Worm (Caenorhabditis elegans): ENCODE measurements around the gene Y44A6D.1.

- TF ChIP-seq dmd-4 (tag; optimal IDR thresholded peaks at IDR 0.05; ENCODE audit: borderline replicate concordance) (no peak), rnt-1 (tag; optimal IDR thresholded peaks at IDR 0.05) (no peak), fax-1 (tag; optimal IDR thresholded peaks at IDR 0.05) (no peak), unc-55 (GFP tag; optimal IDR thresholded peaks at IDR 0.05) (no peak), lin-11 (tag; optimal IDR thresholded peaks at IDR 0.05) (no peak), K09A11.1 (tag; optimal IDR thresholded peaks at IDR 0.05; ENCODE audit: insufficient read depth) (no peak), F13H6.1 (tag; optimal IDR thresholded peaks at IDR 0.05) (no peak), nhr-11 (tag; optimal IDR thresholded peaks at IDR 0.05) (no peak), sox-4 (tag; optimal IDR thresholded peaks at IDR 0.05) (no peak), ttx-3 (tag; optimal IDR thresholded peaks at IDR 0.05) (no peak), hlh-6 (tag; optimal IDR thresholded peaks at IDR 0.05) (no peak), ceh-31 (tag; optimal IDR thresholded peaks at IDR 0.05) (no peak), che-1 (tag; optimal IDR thresholded peaks at IDR 0.05) (no peak)
Observed at ce11 chrV:20752609-20753102, 37.2 kb downstream of the Y44A6D.1 start, which contains the start of gene pha-4.
